Fruit fly (Drosophila melanogaster): ENCODE measurements around the gene CG14968.

The CG14968 gene

dm6 chr3L:3303087-3303526 is at the start of gene CG14968 (continued):
- peak; percentile 66; the same call in 2 of the 3 replicates for TF ChIP-seq CG11093 (GFP tag; IDR thresholded peaks at IDR 0.05)
- TF ChIP-seq CTCF (GFP tag; optimal IDR thresholded peaks at IDR 0.05): peak; percentile 60
- TF ChIP-seq Asciz (GFP tag; optimal IDR thresholded peaks at IDR 0.05): peak; percentile 88
- peak; percentile 86 for TF ChIP-seq CG6854 (GFP tag; optimal IDR thresholded peaks at IDR 0.05)
- TF ChIP-seq en (GFP tag; optimal IDR thresholded peaks at IDR 0.05): no peak
- peak; percentile 86 for TF ChIP-seq trh (GFP tag; optimal IDR thresholded peaks at IDR 0.05)
- peak in 1 of 2 experiments; percentile 78 for TF ChIP-seq Hr78 (GFP tag; optimal IDR thresholded peaks at IDR 0.05)
- TF ChIP-seq wek (GFP tag; optimal IDR thresholded peaks at IDR 0.05): no peak
- peak; percentile 91 for TF ChIP-seq CG18619 (GFP tag; optimal IDR thresholded peaks at IDR 0.05)
- no peak for TF ChIP-seq CG7745 (tag; optimal IDR thresholded peaks at IDR 0.05)
- TF ChIP-seq CG32532 (GFP tag; IDR thresholded peaks at IDR 0.05): peak; percentile 98
- peak; percentile 80 for TF ChIP-seq CG31388 (GFP tag; optimal IDR thresholded peaks at IDR 0.05)
- TF ChIP-seq hb (GFP tag; IDR thresholded peaks at IDR 0.05; ENCODE audit: partially characterized antibody): no peak
- TF ChIP-seq odd (GFP tag; optimal IDR thresholded peaks at IDR 0.05): peak; percentile 88
- TF ChIP-seq ems (GFP tag; optimal IDR thresholded peaks at IDR 0.05): peak; percentile 91
- peak; percentile 95 for TF ChIP-seq Aef1 (GFP tag; IDR thresholded peaks at IDR 0.05)
- peak; percentile 94 for TF ChIP-seq CoRest (tag; optimal IDR thresholded peaks at IDR 0.05)
- TF ChIP-seq Fer1 (GFP tag; optimal IDR thresholded peaks at IDR 0.05): peak; percentile 95
- peak; percentile 70 for TF ChIP-seq CG7928 (GFP tag; optimal IDR thresholded peaks at IDR 0.05)
- TF ChIP-seq CG2202 (tag; optimal IDR thresholded peaks at IDR 0.05): peak; percentile 73
- TF ChIP-seq vvl (GFP tag; IDR thresholded peaks at IDR 0.05): peak; percentile 99
- TF ChIP-seq ham (GFP tag; IDR thresholded peaks at IDR 0.05): peak; percentile 81
- peak; percentile 94 for TF ChIP-seq ken (GFP tag; IDR thresholded peaks at IDR 0.05)
- TF ChIP-seq Poxn (GFP tag; IDR thresholded peaks at IDR 0.05): peak; percentile 81
- peak; percentile 96 for TF ChIP-seq CG32767 (GFP tag; IDR thresholded peaks at IDR 0.05)
- TF ChIP-seq slp2 (GFP tag; optimal IDR thresholded peaks at IDR 0.05): peak; percentile 70
- TF ChIP-seq slbo (GFP tag; IDR thresholded peaks at IDR 0.05): peak; percentile 98
- peak; percentile 48 for TF ChIP-seq shn (GFP tag; optimal IDR thresholded peaks at IDR 0.05)
- TF ChIP-seq sr (GFP tag; IDR thresholded peaks at IDR 0.05): peak; percentile 78
- peak; percentile 43 for TF ChIP-seq CG9609 (GFP tag; optimal IDR thresholded peaks at IDR 0.05)
- TF ChIP-seq CG2889 (GFP tag; IDR thresholded peaks at IDR 0.05): peak; percentile 93
- TF ChIP-seq CG6175 (GFP tag; IDR thresholded peaks at IDR 0.05): peak; percentile 94
- TF ChIP-seq CG5180 (GFP tag; optimal IDR thresholded peaks at IDR 0.05): peak; percentile 80
- peak; percentile 93 for TF ChIP-seq fd3F (GFP tag; optimal IDR thresholded peaks at IDR 0.05)
- peak; percentile 95 for TF ChIP-seq ap (GFP tag; IDR thresholded peaks at IDR 0.05)
- peak; percentile 67 for TF ChIP-seq CG4360 (GFP tag; IDR thresholded peaks at IDR 0.05)
- TF ChIP-seq sug (tag; optimal IDR thresholded peaks at IDR 0.05): peak; percentile 88
- TF ChIP-seq CG6254 (GFP tag; optimal IDR thresholded peaks at IDR 0.05): peak; percentile 81
- TF ChIP-seq dati (GFP tag; IDR thresholded peaks at IDR 0.05): peak; percentile 90
- TF ChIP-seq mld (GFP tag; IDR thresholded peaks at IDR 0.05; ENCODE audit: partially characterized antibody): no peak
- peak; percentile 96 for TF ChIP-seq seq (GFP tag; IDR thresholded peaks at IDR 0.05)
- no peak for TF ChIP-seq chinmo (GFP tag; IDR thresholded peaks at IDR 0.05; ENCODE audit: partially characterized antibody)
- peak in 1 of 2 experiments; percentile 85 for TF ChIP-seq Eip74EF (GFP tag; optimal IDR thresholded peaks at IDR 0.05)
- TF ChIP-seq MTF-1 (GFP tag; optimal IDR thresholded peaks at IDR 0.05; ENCODE audit: borderline replicate concordance): peak; percentile 88
- TF ChIP-seq aop (GFP tag; IDR thresholded peaks at IDR 0.05): peak; percentile 82
- TF ChIP-seq CG9932 (GFP tag; IDR thresholded peaks at IDR 0.05): peak; percentile 98
- TF ChIP-seq CG10462 (GFP tag; optimal IDR thresholded peaks at IDR 0.05): peak; percentile 85
- TF ChIP-seq run (tag; optimal IDR thresholded peaks at IDR 0.05): peak; percentile 72
- peak; percentile 85 for TF ChIP-seq Optix (GFP tag; IDR thresholded peaks at IDR 0.05)
- TF ChIP-seq CG2199 (GFP tag; IDR thresholded peaks at IDR 0.05): peak; percentile 81; the same call in 2 of the 3 replicates
- peak; percentile 91 for TF ChIP-seq sisA (GFP tag; IDR thresholded peaks at IDR 0.05)
- TF ChIP-seq Ets65A (GFP tag): peak; percentile 92

All from whole organism, embryonic.